Worm (Caenorhabditis elegans): ENCODE data around the gene ZK1290.11.

ce11 chrII:7570305-7570704, 8.9 kb upstream of the ZK1290.11 start, which contains the start of gene F35D2.3:
- TF ChIP-seq pha-4 (tag; optimal IDR thresholded peaks at IDR 0.05) = no peak
- no peak for TF ChIP-seq ceh-9 (tag; optimal IDR thresholded peaks at IDR 0.05)
- TF ChIP-seq eor-1 (tag; optimal IDR thresholded peaks at IDR 0.05) = no peak
- no peak for TF ChIP-seq nhr-28 (tag; optimal IDR thresholded peaks at IDR 0.05)

Data from whole organism, L3 larva.